Worm (Caenorhabditis elegans) whole organism, L3 larva: ENCODE measurements around the gene flp-18.

ENCODE experiments used
- R02D3.7 ChIP-seq: fragments of 150-350 bp; optimal IDR thresholded peaks from 2 replicates; lab custom pipeline; 2014; ENCODE audit warnings: missing biosample characterization, missing genetic modification characterization
- ceh-16 ChIP-seq: sonication (generic microtip); optimal IDR thresholded peaks from 2 replicates; lab custom pipeline; 2017; ENCODE audit warnings: missing biosample characterization, missing genetic modification characterization
- ceh-28 ChIP-seq: fragments of 150-350 bp; optimal IDR thresholded peaks from 2 replicates; lab custom pipeline; 2014; ENCODE audit warnings: missing biosample characterization, missing genetic modification reagents, missing genetic modification characterization
- ceh-9 ChIP-seq: sonication (generic microtip); optimal IDR thresholded peaks from 2 replicates; lab custom pipeline; 2018; ENCODE audit warnings: missing biosample characterization, missing genetic modification characterization
- egl-5 ChIP-seq: fragments of 150-350 bp; optimal IDR thresholded peaks from 2 replicates; lab custom pipeline; 2017; ENCODE audit warnings: missing biosample characterization, missing genetic modification reagents, missing genetic modification characterization, inconsistent platforms
- elt-1 ChIP-seq: fragments of 150-350 bp; optimal IDR thresholded peaks from 2 replicates; lab custom pipeline; 2014; ENCODE audit warnings: missing biosample characterization, missing genetic modification characterization
- elt-2 ChIP-seq: sonication (generic microtip); optimal IDR thresholded peaks from 2 replicates; lab custom pipeline; 2016; ENCODE audit warnings: missing genetic modification reagents, mild to moderate bottlenecking, missing genetic modification characterization, missing compliant biosample characterization
- elt-3 ChIP-seq, 3 experiments: fragments of 150-350 bp in 1 of 3; sonication (generic microtip) in 2 of 3; optimal IDR thresholded peaks; 2 replicates in 2 of 3; 4 replicates in 1 of 3; lab custom pipeline; 2014 to 2017; ENCODE audit warnings: missing biosample characterization in 3 of 3, missing genetic modification characterization in 3 of 3
- eor-1 ChIP-seq, 2 experiments: fragments of 150-350 bp; optimal IDR thresholded peaks; 2 replicates each; lab custom pipeline; 2014 to 2018; ENCODE audit warnings: missing biosample characterization in 2 of 2, missing genetic modification characterization in 2 of 2
- fkh-2 ChIP-seq: fragments of 150-350 bp; optimal IDR thresholded peaks from 2 replicates; lab custom pipeline; 2014; ENCODE audit warnings: missing biosample characterization, missing genetic modification reagents, missing genetic modification characterization
- fos-1 ChIP-seq: fragments of 150-350 bp; optimal IDR thresholded peaks from 2 replicates; lab custom pipeline; 2014; ENCODE audit warnings: missing biosample characterization, missing genetic modification characterization
- hmg-11 ChIP-seq: sonication (generic microtip); optimal IDR thresholded peaks from 2 replicates; lab custom pipeline; 2016; ENCODE audit warnings: missing genetic modification characterization, missing compliant biosample characterization
- jun-1 ChIP-seq: fragments of 150-350 bp; optimal IDR thresholded peaks from 2 replicates; lab custom pipeline; 2014; ENCODE audit warnings: missing biosample characterization, missing genetic modification reagents, missing genetic modification characterization
- lin-39 ChIP-seq: fragments of 150-350 bp; optimal IDR thresholded peaks from 2 replicates; lab custom pipeline; 2018; ENCODE audit warnings: missing biosample characterization, missing genetic modification reagents, missing genetic modification characterization
- lsy-12 ChIP-seq: sonication (generic microtip); optimal IDR thresholded peaks from 2 replicates; lab custom pipeline; 2016; ENCODE audit warnings: mild to moderate bottlenecking, missing genetic modification characterization, missing compliant biosample characterization
- mdl-1 ChIP-seq: fragments of 150-350 bp; optimal IDR thresholded peaks from 2 replicates; lab custom pipeline; 2014; ENCODE audit warnings: missing biosample characterization, missing genetic modification characterization
- mml-1 ChIP-seq: fragments of 150-350 bp; sonication (generic microtip); optimal IDR thresholded peaks from 3 replicates; lab custom pipeline; 2014; ENCODE audit warnings: missing biosample characterization, missing genetic modification characterization
- nfya-1 ChIP-seq: sonication (generic microtip); optimal IDR thresholded peaks from 2 replicates; lab custom pipeline; 2017; ENCODE audit warnings: missing genetic modification characterization, mild to moderate bottlenecking, missing compliant biosample characterization, antibody characterized with exemption, moderate library complexity; ENCODE audit not compliant: insufficient read depth
- nhr-11 ChIP-seq: fragments of 150-350 bp; optimal IDR thresholded peaks from 2 replicates; lab custom pipeline; 2014; ENCODE audit warnings: missing biosample characterization, missing genetic modification characterization
- nhr-12 ChIP-seq: fragments of 150-350 bp; optimal IDR thresholded peaks from 2 replicates; lab custom pipeline; 2014; ENCODE audit warnings: missing biosample characterization, missing genetic modification characterization
- nhr-23 ChIP-seq: fragments of 150-350 bp; optimal IDR thresholded peaks from 2 replicates; lab custom pipeline; 2014; ENCODE audit warnings: missing biosample characterization, missing genetic modification reagents, missing genetic modification characterization
- nhr-237 ChIP-seq: fragments of 150-350 bp; optimal IDR thresholded peaks from 2 replicates; lab custom pipeline; 2014; ENCODE audit warnings: missing biosample characterization, missing genetic modification characterization
- nhr-25 ChIP-seq: sonication (generic microtip); optimal IDR thresholded peaks from 2 replicates; lab custom pipeline; 2017; ENCODE audit warnings: missing biosample characterization, missing genetic modification characterization
- nhr-28 ChIP-seq: fragments of 150-350 bp; optimal IDR thresholded peaks from 2 replicates; lab custom pipeline; 2014; ENCODE audit warnings: missing biosample characterization, missing genetic modification characterization
- nhr-43 ChIP-seq: sonication (generic microtip); optimal IDR thresholded peaks from 2 replicates; lab custom pipeline; 2016; ENCODE audit warnings: mild to moderate bottlenecking, missing genetic modification characterization, missing compliant biosample characterization; ENCODE audit not compliant: poor library complexity, severe bottlenecking
- nhr-67 ChIP-seq: fragments of 150-350 bp; optimal IDR thresholded peaks from 2 replicates; lab custom pipeline; 2014; ENCODE audit warnings: missing biosample characterization, missing genetic modification characterization
- pqm-1 ChIP-seq: fragments of 150-350 bp; optimal IDR thresholded peaks from 2 replicates; lab custom pipeline; 2017; ENCODE audit warnings: missing biosample characterization, missing genetic modification characterization, inconsistent platforms
- skn-1 ChIP-seq: fragments of 150-350 bp; optimal IDR thresholded peaks from 2 replicates; lab custom pipeline; 2014; ENCODE audit warnings: missing biosample characterization, missing genetic modification characterization
- snpc-4 ChIP-seq: fragments of 150-350 bp; optimal IDR thresholded peaks from 2 replicates; lab custom pipeline; 2014; ENCODE audit warnings: missing biosample characterization, missing genetic modification characterization
- unc-62 ChIP-seq: fragments of 150-350 bp; sonication (generic microtip); optimal IDR thresholded peaks from 4 replicates; lab custom pipeline; 2014; ENCODE audit warnings: missing biosample characterization, missing genetic modification reagents, missing genetic modification characterization
- zag-1 ChIP-seq: fragments of 150-350 bp; optimal IDR thresholded peaks from 2 replicates; lab custom pipeline; 2014; ENCODE audit warnings: missing biosample characterization, missing genetic modification characterization
- ztf-4 ChIP-seq: fragments of 150-350 bp; optimal IDR thresholded peaks from 2 replicates; lab custom pipeline; 2014; ENCODE audit warnings: missing biosample characterization, missing genetic modification characterization

The flp-18 gene

DNA sequence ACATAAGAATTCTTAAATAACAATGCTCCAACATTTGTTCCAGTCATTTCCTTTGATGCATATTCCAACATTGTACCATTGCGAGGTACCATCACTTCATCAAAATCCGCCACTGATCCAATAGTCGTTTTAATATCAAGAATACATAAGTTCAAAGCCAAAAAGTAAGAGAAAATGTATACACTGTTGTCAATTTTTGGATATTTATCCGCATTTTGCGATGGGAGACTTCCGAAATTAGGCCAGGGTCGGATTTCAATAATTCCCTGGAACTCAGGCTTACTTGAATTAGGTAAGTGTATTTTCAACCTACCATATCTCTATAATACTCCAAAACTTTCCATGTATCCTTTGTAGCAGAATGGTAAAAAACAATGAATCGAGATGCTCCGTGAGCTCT, 15.8 kb upstream of the flp-18 start, which contains the start of gene M02F4.2:
Gene M02F4.2, minus strand, starts transcription at position 101 of the 400 bp plus-strand sequence.
- TF ChIP-seq nhr-67 (tag; lab: Kevin White, UChicago) (no peak), eor-1 (tag; optimal IDR thresholded peaks at IDR 0.05; lab: Kevin White, UChicago) (no peak), ztf-4 (tag; lab: Kevin White, UChicago) (no peak), unc-62 (no peak), ceh-28 (tag; lab: Kevin White, UChicago) (no peak), egl-5 (tag; lab: Kevin White, UChicago) (no peak), jun-1 (tag; lab: Kevin White, UChicago) (no peak), fkh-2 (tag; lab: Kevin White, UChicago) (no peak), ceh-16 (no peak), elt-1 (tag; lab: Kevin White, UChicago) (no peak), nhr-28 (tag; lab: Kevin White, UChicago) (no peak), R02D3.7 (tag; lab: Kevin White, UChicago) (no peak), ceh-9 (no peak)

DNA sequence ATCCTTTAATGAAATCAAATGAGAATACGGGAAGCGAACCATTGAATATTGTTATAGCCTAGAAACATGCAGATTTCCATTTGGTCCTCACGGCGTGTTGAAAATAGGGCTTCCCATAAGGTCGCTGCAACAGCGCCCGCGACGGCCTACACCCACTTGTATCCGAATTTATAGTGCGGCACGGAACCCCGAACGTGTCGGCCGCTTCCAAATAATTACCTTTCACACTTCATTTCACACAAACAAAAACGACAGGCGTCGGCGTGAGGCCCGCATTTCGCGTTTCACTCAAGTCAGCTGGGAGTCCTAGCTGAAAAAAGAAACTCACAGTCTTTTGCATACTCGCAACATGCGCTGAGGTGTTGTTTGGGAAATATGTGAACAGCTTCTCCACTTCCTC, 15.1 kb upstream of the flp-18 start:
- TF ChIP-seq elt-3 (tag; optimal IDR thresholded peaks at IDR 0.05; lab: Kevin White, UChicago) (no peak), pqm-1 (no peak), hmg-11 (tag; lab: Kevin White, UChicago) (no peak), nhr-67 (tag; lab: Kevin White, UChicago) (no peak), lsy-12 (tag; lab: Kevin White, UChicago) (no peak), ceh-28 (tag; lab: Kevin White, UChicago) (no peak), R02D3.7 (tag; lab: Kevin White, UChicago) (no peak), elt-1 (tag; lab: Kevin White, UChicago) (no peak), mml-1 (no peak)

DNA sequence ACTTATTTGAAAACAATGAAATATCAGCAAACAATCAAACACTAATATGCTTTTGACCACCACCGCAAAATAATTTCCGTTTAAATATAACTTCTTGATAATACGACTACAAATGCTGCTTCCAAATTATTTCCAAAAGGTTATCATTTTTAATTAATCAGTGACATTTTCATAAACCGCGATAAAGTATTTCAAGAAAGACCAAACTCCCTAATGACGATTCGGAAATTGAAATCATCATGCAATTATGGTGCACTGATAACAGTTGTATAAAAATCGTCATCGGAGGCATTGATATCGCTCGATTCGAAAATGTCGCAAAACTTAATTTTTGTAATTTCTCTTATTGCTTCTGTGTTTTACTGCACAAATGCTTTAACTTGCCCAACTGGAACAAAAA, 13.1 kb upstream of the flp-18 start, which contains the start of gene clec-265:
Gene clec-265, plus strand, starts transcription at position 300 of the 400 bp plus-strand sequence.
- TF ChIP-seq lin-39 (no peak), pqm-1 (peak; percentile 99), skn-1 (tag; lab: Kevin White, UChicago) (peak; percentile 37), jun-1 (tag; lab: Kevin White, UChicago) (peak; percentile 61), mdl-1 (tag; lab: Kevin White, UChicago) (no peak), fos-1 (tag; lab: Kevin White, UChicago) (peak; percentile 63), nhr-237 (no peak), elt-2 (tag; lab: Kevin White, UChicago) (peak; percentile 98)
- TF ChIP-seq, all 47 proteins: peak for 5

DNA sequence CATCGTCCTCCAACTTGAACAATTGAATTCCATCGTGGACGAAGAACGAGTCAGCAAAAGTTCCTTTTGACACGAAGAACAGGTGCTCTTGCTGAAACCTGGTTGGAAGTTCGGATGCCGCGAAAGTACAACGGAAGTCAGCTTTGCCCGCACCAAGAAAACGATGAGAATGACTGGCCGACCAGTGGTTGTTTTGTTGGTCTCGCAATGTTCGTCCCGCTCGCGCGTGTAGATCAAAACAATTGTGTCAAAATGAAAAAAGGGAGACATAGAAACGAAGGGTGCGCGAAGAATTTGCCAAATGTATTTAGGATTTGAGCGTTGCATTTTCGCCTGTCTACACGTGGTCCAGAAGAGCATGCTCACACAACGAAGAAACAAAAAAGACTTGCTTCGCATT, 10.7 kb upstream of the flp-18 start, which contains the start of gene M02F4.1:
Gene M02F4.1, minus strand, starts transcription at position 101 of the 400 bp plus-strand sequence.
- TF ChIP-seq egl-5 (tag; lab: Kevin White, UChicago): no peak
- TF ChIP-seq snpc-4 (tag; lab: Kevin White, UChicago): no peak
- TF ChIP-seq fkh-2 (tag; lab: Kevin White, UChicago): no peak
- no peak for TF ChIP-seq zag-1 (tag; lab: Kevin White, UChicago)
- TF ChIP-seq R02D3.7 (tag; lab: Kevin White, UChicago): no peak

DNA sequence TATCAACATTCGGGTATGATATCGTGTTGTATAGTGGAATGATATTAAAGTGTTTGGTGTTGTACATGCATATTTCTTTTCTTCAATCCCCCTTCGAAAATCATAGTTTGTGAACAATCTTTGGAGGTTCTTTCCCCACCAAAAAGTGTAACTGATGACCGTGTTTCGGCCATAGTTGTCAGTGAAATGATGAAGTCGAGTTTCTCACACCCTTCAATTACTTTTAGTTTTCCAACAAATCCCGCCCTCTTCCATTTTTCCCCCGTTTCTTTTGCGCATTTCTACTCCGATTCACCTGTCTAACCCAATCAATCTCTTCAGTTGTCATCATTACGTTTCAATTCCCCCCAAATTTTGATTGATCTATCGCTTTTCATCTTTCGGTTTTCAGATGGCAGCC, 6.8 kb upstream of the flp-18 start:
- TF ChIP-seq nhr-43 (tag; lab: Kevin White, UChicago) (no peak), nhr-12 (tag; lab: Kevin White, UChicago) (no peak), jun-1 (tag; lab: Kevin White, UChicago) (no peak), nhr-23 (tag; lab: Kevin White, UChicago) (no peak), unc-62 (peak; percentile 70), nhr-11 (no peak)

DNA sequence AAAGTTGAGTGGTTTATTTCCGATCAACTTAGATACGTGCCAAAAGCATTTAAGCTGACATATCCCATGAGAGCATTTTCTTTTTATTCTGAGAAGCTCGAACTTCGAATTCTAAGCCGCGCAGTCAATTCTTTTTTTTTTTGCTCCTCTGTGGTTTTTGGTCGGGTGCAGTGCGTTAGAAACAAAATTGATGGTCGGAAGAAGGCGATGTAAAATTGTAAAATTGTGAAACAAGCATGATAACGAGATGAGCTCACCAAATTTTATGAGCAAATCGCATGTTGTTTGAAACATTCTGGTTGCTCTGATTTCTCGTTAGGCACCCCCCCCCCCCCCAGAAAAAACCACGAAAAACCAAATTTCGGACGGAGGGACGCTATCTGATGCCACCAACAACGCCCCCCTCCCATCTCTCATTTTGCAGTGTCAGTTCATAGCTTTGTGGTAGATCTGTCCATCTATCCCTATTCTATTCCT, 6.3 kb upstream of the flp-18 start, which contains the start of gene aqp-7:
Gene aqp-7, plus strand, starts transcription at position 427 of the 477 bp plus-strand sequence.
- TF ChIP-seq elt-1 (tag; lab: Kevin White, UChicago) (no peak), nhr-25 (tag; lab: Kevin White, UChicago) (no peak), lin-39 (peak; percentile 69), nfya-1 (peak; percentile 16)
